Worm (Caenorhabditis elegans) whole organism, early embryonic: ENCODE measurements around the gene clec-264.

Source experiments
- B0310.2 ChIP-seq: sonication (generic microtip); optimal IDR thresholded peaks from 2 replicates; lab custom pipeline; 2016; ENCODE audit warnings: mild to moderate bottlenecking, missing genetic modification characterization, missing compliant biosample characterization
- F13C5.2 ChIP-seq: sonication (generic microtip); optimal IDR thresholded peaks from 2 replicates; lab custom pipeline; 2017; ENCODE audit warnings: mild to moderate bottlenecking, missing genetic modification characterization, inconsistent platforms, missing compliant biosample characterization
- ama-1 ChIP-seq: fragments of 150-350 bp; optimal IDR thresholded peaks from 2 replicates; lab custom pipeline; 2014
- ceh-13 ChIP-seq: fragments of 200-800 bp; sonication (Bioruptor generic); optimal IDR thresholded peaks from 2 replicates; lab custom pipeline; 2018; ENCODE audit warnings: mild to moderate bottlenecking, missing genetic modification characterization, missing compliant biosample characterization
- ceh-36 ChIP-seq: sonication (generic microtip); optimal IDR thresholded peaks from 2 replicates; lab custom pipeline; 2016; ENCODE audit warnings: missing genetic modification characterization, inconsistent platforms, missing compliant biosample characterization
- flt-1 ChIP-seq: fragments of 200-800 bp; sonication (Bioruptor generic); IDR thresholded peaks from 2 replicates; pipeline ENCODE4 v1.3.6; 2022; ENCODE audit warnings: missing genetic modification characterization, missing compliant biosample characterization
- pes-1 ChIP-seq: fragments of 200-800 bp; sonication (Bioruptor generic); IDR thresholded peaks from 2 replicates; pipeline ENCODE4 v1.3.6; 2022; ENCODE audit warnings: missing genetic modification reagents, missing genetic modification characterization, missing compliant biosample characterization
- scrt-1 ChIP-seq: fragments of 200-800 bp; sonication (Bioruptor generic); IDR thresholded peaks from 2 replicates; pipeline ENCODE4 v1.3.6; 2022; ENCODE audit warnings: missing genetic modification characterization, missing compliant biosample characterization
- tbx-11 ChIP-seq: fragments of 200-800 bp; sonication (Bioruptor generic); IDR thresholded peaks from 2 replicates; pipeline ENCODE4 v1.3.6; 2022; ENCODE audit warnings: missing genetic modification characterization, missing compliant biosample characterization
- tbx-37 ChIP-seq: fragments of 200-800 bp; sonication (Bioruptor generic); conservative IDR thresholded peaks from 2 replicates; pipeline ENCODE4 v1.3.6; 2022; ENCODE audit warnings: missing genetic modification reagents, missing genetic modification characterization, missing compliant biosample characterization

DNA sequence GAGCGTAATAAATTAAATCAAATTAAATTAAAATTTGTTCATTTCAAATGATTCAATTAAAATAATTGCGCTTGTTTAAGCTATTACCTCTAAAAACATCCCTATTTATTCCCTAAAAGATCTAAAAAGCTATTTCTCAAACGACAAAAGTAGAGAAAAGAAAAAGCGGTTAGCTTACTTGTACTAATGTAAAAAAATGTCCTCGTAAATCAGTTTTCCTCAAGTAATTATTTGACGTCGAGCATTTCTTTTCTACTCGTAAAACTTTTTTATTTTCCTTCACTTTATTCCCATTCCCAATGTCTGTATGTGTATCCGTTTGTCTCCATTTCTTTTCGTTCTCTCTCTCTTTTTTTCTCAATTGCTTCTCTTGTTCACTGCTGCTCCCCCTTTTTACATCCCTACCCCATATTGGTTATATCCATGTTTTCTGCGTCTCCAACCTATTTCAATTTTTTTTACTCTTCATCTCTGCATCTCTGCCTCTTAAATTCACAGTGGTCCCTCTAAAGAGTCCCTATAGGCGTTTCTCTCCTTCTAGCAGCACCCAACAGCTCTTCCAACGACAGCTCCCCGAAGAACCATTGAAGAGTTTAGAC is 28.7 kb upstream of the clec-264 start, which contains the start of gene unc-80:
- TF ChIP-seq ceh-36 (tag; lab: Kevin White, UChicago) (no peak), ama-1 (lab: Kevin White, UChicago) (no peak), ceh-13 (GFP tag; lab: Kevin White, UChicago) (no peak), B0310.2 (tag; lab: Kevin White, UChicago) (no peak), flt-1 (GFP tag; lab: Robert Waterston, UW) (no peak), tbx-37 (GFP tag; lab: Robert Waterston, UW) (no peak), tbx-11 (GFP tag; lab: Robert Waterston, UW) (no peak), pes-1 (GFP tag; lab: Robert Waterston, UW) (no peak), scrt-1 (GFP tag; lab: Robert Waterston, UW) (no peak), F13C5.2 (tag; lab: Kevin White, UChicago) (no peak)
